Worm (Caenorhabditis elegans): ENCODE data around the gene mig-10.

- TF ChIP-seq unc-55 (GFP tag; optimal IDR thresholded peaks at IDR 0.05) (no peak), ceh-82 (tag; optimal IDR thresholded peaks at IDR 0.05) (no peak), gmeb-1 (tag; optimal IDR thresholded peaks at IDR 0.05) (no peak), blmp-1 (tag; optimal IDR thresholded peaks at IDR 0.05; ENCODE audit: insufficient read depth) (no peak), unc-39 (tag; optimal IDR thresholded peaks at IDR 0.05) (no peak), egl-27 (tag; optimal IDR thresholded peaks at IDR 0.05) (no peak), lin-39 (tag; optimal IDR thresholded peaks at IDR 0.05) (no peak), lin-11 (tag; optimal IDR thresholded peaks at IDR 0.05) (no peak), F13H6.1 (tag; optimal IDR thresholded peaks at IDR 0.05) (no peak), elt-3 (tag; optimal IDR thresholded peaks at IDR 0.05) (no peak), nhr-11 (tag; optimal IDR thresholded peaks at IDR 0.05) (no peak)
These were observed 41.3 kb downstream of the mig-10 start, which contains the start of gene F10E9.10 for ce11 chrIII:8320183-8320582.

Measured in whole organism, L2 larva.